Worm (Caenorhabditis elegans): Measurements from ENCODE around the gene C34F6.11.

- TF ChIP-seq F49E8.2 (tag; optimal IDR thresholded peaks at IDR 0.05; ENCODE audit: borderline replicate concordance) (no peak), pha-4 (GFP tag; IDR thresholded peaks at IDR 0.05) (no peak), pha-4 (tag; optimal IDR thresholded peaks at IDR 0.05) (no peak), ceh-28 (tag; optimal IDR thresholded peaks at IDR 0.05) (no peak), ceh-20 (GFP tag; IDR thresholded peaks at IDR 0.05) (no peak), skn-1 (tag; optimal IDR thresholded peaks at IDR 0.05) (no peak), unc-62 (GFP tag; optimal IDR thresholded peaks at IDR 0.05 in 1 of 2) (no peak), unc-62 (tag; optimal IDR thresholded peaks at IDR 0.05) (no peak), ceh-82 (tag; optimal IDR thresholded peaks at IDR 0.05) (no peak), aly-2 (tag; optimal IDR thresholded peaks at IDR 0.05) (no peak), dve-1 (tag; optimal IDR thresholded peaks at IDR 0.05; ENCODE audit: insufficient read depth) (no peak), daf-16 (GFP tag; optimal IDR thresholded peaks at IDR 0.05) (no peak), daf-16 (tag; optimal IDR thresholded peaks at IDR 0.05) (no peak), daf-12 (tag; optimal IDR thresholded peaks at IDR 0.05) (no peak), gei-8 (GFP tag; optimal IDR thresholded peaks at IDR 0.05) (no peak), lin-13 (GFP tag; optimal IDR thresholded peaks at IDR 0.05) (no peak), unc-130 (GFP tag; optimal IDR thresholded peaks at IDR 0.05) (no peak)
Observed at ce11 chrX:11210417-11210816, 6.7 kb upstream of the C34F6.11 start.

Measured in whole organism, L4 larva.